Fruit fly (Drosophila melanogaster): ENCODE measurements around the gene p.

The p gene

dm6 chr3R:8667568-8667967 lies 2.9 kb downstream of the p start, which contains the start of gene CG8036:
Gene CG8036 (plus strand): TSS chr3R:8667868.
- no peak for TF ChIP-seq lbe (GFP tag; optimal IDR thresholded peaks at IDR 0.05)
- TF ChIP-seq CG8281 (tag; optimal IDR thresholded peaks at IDR 0.05) = no peak
- no peak for TF ChIP-seq NfI (GFP tag; optimal IDR thresholded peaks at IDR 0.05)
- no peak for TF ChIP-seq CG6813 (GFP tag; optimal IDR thresholded peaks at IDR 0.05)
- no peak for TF ChIP-seq D (optimal IDR thresholded peaks at IDR 0.05)
- no peak for TF ChIP-seq D (GFP tag; optimal IDR thresholded peaks at IDR 0.05)

- no peak for TF ChIP-seq pho (GFP tag; optimal IDR thresholded peaks at IDR 0.05)
- TF ChIP-seq vfl (GFP tag; optimal IDR thresholded peaks at IDR 0.05) = no peak
- TF ChIP-seq nau (GFP tag; optimal IDR thresholded peaks at IDR 0.05) = peak; percentile 2
- peak; percentile 38 for TF ChIP-seq exex (tag; optimal IDR thresholded peaks at IDR 0.05)
- peak; percentile 46 for TF ChIP-seq twi (tag; optimal IDR thresholded peaks at IDR 0.05)
- TF ChIP-seq sd (tag; optimal IDR thresholded peaks at IDR 0.05) = peak; percentile 54
- no peak for TF ChIP-seq CG18599 (GFP tag; optimal IDR thresholded peaks at IDR 0.05)
- peak; percentile 30 for TF ChIP-seq CG7745 (tag; optimal IDR thresholded peaks at IDR 0.05)
- peak; percentile 76 for TF ChIP-seq CG10431 (GFP tag; optimal IDR thresholded peaks at IDR 0.05)
- TF ChIP-seq Vsx1 (GFP tag; optimal IDR thresholded peaks at IDR 0.05) = peak; percentile 41
- peak; percentile 0 for TF ChIP-seq CG12769 (tag; optimal IDR thresholded peaks at IDR 0.05)
- peak; percentile 99 for TF ChIP-seq onecut (GFP tag; IDR thresholded peaks at IDR 0.05)
- peak; percentile 2 for TF ChIP-seq sug (tag; optimal IDR thresholded peaks at IDR 0.05)
- TF ChIP-seq Pdp1 (GFP tag; optimal IDR thresholded peaks at IDR 0.05) = peak in 1 of 2 experiments; percentile 96
These were observed 5.7 kb downstream of the p start for dm6 chr3R:8664699-8665340.

dm6 chr3R:8663668-8664283 lies 6.7 kb downstream of the p start, which contains the start of gene CG8032:
Gene CG8032 (plus strand): TSS chr3R:8664115.
- TF ChIP-seq Abd-B (GFP tag; optimal IDR thresholded peaks at IDR 0.05) (peak; percentile 29), Doc2 (GFP tag; IDR thresholded peaks at IDR 0.05) (no peak), CG10462 (GFP tag; optimal IDR thresholded peaks at IDR 0.05) (peak; percentile 37), CG17802 (tag; optimal IDR thresholded peaks at IDR 0.05) (no peak), NfI (GFP tag; optimal IDR thresholded peaks at IDR 0.05) (peak; percentile 50), amos (GFP tag; IDR thresholded peaks at IDR 0.05; ENCODE audit: partially characterized antibody) (peak; percentile 59), z (GFP tag; IDR thresholded peaks at IDR 0.05) (no peak), ash1 (GFP tag; optimal IDR thresholded peaks at IDR 0.05) (no peak), CG14014 (GFP tag; IDR thresholded peaks at IDR 0.05) (no peak), H15 (GFP tag; IDR thresholded peaks at IDR 0.05) (peak; percentile 22; the same call in 1 of the 3 replicates), bsh (GFP tag; optimal IDR thresholded peaks at IDR 0.05) (peak in 1 of 2 experiments; percentile 38), NC2β (GFP tag; optimal IDR thresholded peaks at IDR 0.05) (peak; percentile 69), toy (GFP tag; IDR thresholded peaks at IDR 0.05) (no peak), CG13296 (GFP tag; optimal IDR thresholded peaks at IDR 0.05) (peak; percentile 16), CG34422 (GFP tag; IDR thresholded peaks at IDR 0.05) (no peak), MESR4 (GFP tag; optimal IDR thresholded peaks at IDR 0.05) (peak; percentile 71), zfh2 (GFP tag; optimal IDR thresholded peaks at IDR 0.05) (peak; percentile 48), CG32772 (GFP tag; IDR thresholded peaks at IDR 0.05) (no peak), CG9876 (GFP tag; optimal IDR thresholded peaks at IDR 0.05) (no peak), Ravus (GFP tag; IDR thresholded peaks at IDR 0.05) (no peak), kni (GFP tag; optimal IDR thresholded peaks at IDR 0.05) (no peak), C15 (GFP tag; IDR thresholded peaks at IDR 0.05) (no peak), sc (optimal IDR thresholded peaks at IDR 0.05) (no peak), sc (GFP tag; optimal IDR thresholded peaks at IDR 0.05) (no peak), CG15696 (tag; optimal IDR thresholded peaks at IDR 0.05) (peak; percentile 9), CG7963 (GFP tag; IDR thresholded peaks at IDR 0.05; ENCODE audit: partially characterized antibody) (no peak; the same call in 2 of the 3 replicates), CG4854 (GFP tag; optimal IDR thresholded peaks at IDR 0.05) (no peak)

Measured in whole organism, embryonic.